Fruit fly (Drosophila melanogaster) S2 (cell line): ENCODE data around the gene fal.

Experiments
- CG8478 ChIP-seq: fragments of >200 bp; optimal IDR thresholded peaks from 2 replicates; lab custom pipeline; 2018
- CTCF ChIP-seq, 2 experiments: fragments of >200 bp; optimal IDR thresholded peaks; 2 replicates each; lab custom pipeline; 2018

- no peak for TF ChIP-seq CG8478 (lab: Kevin White, UChicago)
- TF ChIP-seq CTCF (optimal IDR thresholded peaks at IDR 0.05; lab: Kevin White, UChicago): no peak
Observed at dm6 chr3L:19261213-19261612, 33.2 kb upstream of the fal start, which contains the start of gene Bet1.
